Worm (Caenorhabditis elegans) whole organism, young adult: ENCODE measurements around the gene sra-28.

Source experiments
- ama-1 ChIP-seq, 3 experiments: fragments of 150-350 bp in 1 of 3; sonication (generic microtip) in 2 of 3; optimal IDR thresholded peaks; 2 replicates each; lab custom pipeline; 2014 to 2018; ENCODE audit warnings: missing biosample characterization in 2 of 3, missing genetic modification characterization in 2 of 3, missing genetic modification reagents in 2 of 3
- lsy-27 ChIP-seq: sonication (generic microtip); optimal IDR thresholded peaks from 2 replicates; lab custom pipeline; 2017; ENCODE audit warnings: missing genetic modification characterization, mild to moderate bottlenecking, missing compliant biosample characterization, antibody characterized with exemption, missing genotype, borderline replicate concordance; ENCODE audit not compliant: insufficient read depth
- nfya-2 ChIP-seq: fragments of 200-800 bp; sonication (Bioruptor generic); IDR thresholded peaks from 2 replicates; pipeline ENCODE4 v1.3.6; 2022; ENCODE audit warnings: missing genetic modification reagents, missing genetic modification characterization, missing compliant biosample characterization

DNA sequence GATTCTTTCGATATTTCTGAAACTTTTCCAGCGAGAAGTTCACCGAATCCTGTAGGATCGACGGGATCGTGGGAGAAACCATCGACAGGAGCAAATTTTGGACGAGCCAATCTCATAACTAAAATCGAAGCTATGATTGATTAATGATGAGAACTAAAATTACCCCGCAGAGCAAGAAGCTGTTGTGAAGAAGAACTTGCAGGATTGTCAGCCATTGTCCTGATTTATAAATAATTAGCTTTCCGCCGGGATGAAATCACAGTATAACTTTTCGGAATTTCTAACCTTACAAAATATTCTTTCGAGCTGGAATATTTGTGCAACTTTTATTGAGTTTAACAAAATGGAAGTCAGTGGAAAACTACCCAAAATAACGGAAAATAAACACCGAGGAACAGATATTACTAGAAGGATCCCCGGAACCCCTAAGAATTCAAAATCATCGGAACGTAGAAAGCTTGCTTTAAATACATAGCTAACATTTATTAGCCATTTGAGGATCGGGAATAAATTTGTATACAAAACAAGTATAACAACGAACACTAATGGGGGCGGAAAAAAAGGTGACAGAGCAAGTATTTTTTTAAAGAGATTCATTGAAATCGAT, 13.8 kb upstream of the sra-28 start, which contains the start of gene C56C10.7:
- TF ChIP-seq lsy-27 (tag; lab: Kevin White, UChicago): no peak
- no peak for TF ChIP-seq ama-1 (optimal IDR thresholded peaks at IDR 0.05; lab: Kevin White, UChicago)
- peak in 1 of 2 experiments; percentile 62 for TF ChIP-seq ama-1 (GFP tag; optimal IDR thresholded peaks at IDR 0.05; lab: Kevin White, UChicago)
- TF ChIP-seq nfya-2 (GFP tag; lab: Robert Waterston, UW): peak; percentile 63; the same call in 1 of the 2 replicates
